Worm (Caenorhabditis elegans) whole organism, late embryonic: ENCODE results near the gene hlh-25.

ENCODE experiments used
- C08G9.2 ChIP-seq: sonication (generic microtip); optimal IDR thresholded peaks from 2 replicates; lab custom pipeline; 2016; ENCODE audit warnings: mild to moderate bottlenecking, missing genetic modification characterization, moderate library complexity, missing compliant biosample characterization
- ama-1 ChIP-seq: fragments of 150-350 bp; optimal IDR thresholded peaks from 2 replicates; lab custom pipeline; 2014
- ceh-9 ChIP-seq: sonication (generic microtip); optimal IDR thresholded peaks from 2 replicates; lab custom pipeline; 2016; ENCODE audit warnings: mild to moderate bottlenecking, missing genetic modification characterization, inconsistent platforms, missing compliant biosample characterization
- fkh-10 ChIP-seq: fragments of 150-350 bp; optimal IDR thresholded peaks from 2 replicates; lab custom pipeline; 2014; ENCODE audit warnings: missing biosample characterization, missing genetic modification reagents, missing genetic modification characterization
- mec-3 ChIP-seq: sonication (generic microtip); optimal IDR thresholded peaks from 2 replicates; lab custom pipeline; 2016; ENCODE audit warnings: borderline replicate concordance, missing genetic modification characterization, missing compliant biosample characterization
- nfya-1 ChIP-seq: sonication (generic microtip); optimal IDR thresholded peaks from 2 replicates; lab custom pipeline; 2017; ENCODE audit warnings: missing genetic modification characterization, mild to moderate bottlenecking, missing compliant biosample characterization, antibody characterized with exemption, moderate library complexity
- nhr-11 ChIP-seq: fragments of 150-350 bp; optimal IDR thresholded peaks from 2 replicates; lab custom pipeline; 2014; ENCODE audit warnings: missing biosample characterization, missing genetic modification characterization
- pag-3 ChIP-seq: sonication (generic microtip); optimal IDR thresholded peaks from 2 replicates; lab custom pipeline; 2016; ENCODE audit warnings: missing compliant biosample characterization, missing genetic modification characterization, borderline replicate concordance
- pqm-1 ChIP-seq: sonication (generic microtip); optimal IDR thresholded peaks from 2 replicates; lab custom pipeline; 2016; ENCODE audit warnings: missing genetic modification characterization, missing compliant biosample characterization
- ref-2 ChIP-seq: sonication (generic microtip); optimal IDR thresholded peaks from 2 replicates; lab custom pipeline; 2016; ENCODE audit warnings: missing genetic modification characterization, missing compliant biosample characterization
- rnt-1 ChIP-seq: sonication (generic microtip); optimal IDR thresholded peaks from 2 replicates; lab custom pipeline; 2016; ENCODE audit warnings: missing genetic modification characterization, missing compliant biosample characterization
- unc-55 ChIP-seq: sonication (generic microtip); optimal IDR thresholded peaks from 2 replicates; lab custom pipeline; 2017; ENCODE audit warnings: missing biosample characterization, missing genetic modification reagents, missing genetic modification characterization
- unc-86 ChIP-seq: sonication (generic microtip); optimal IDR thresholded peaks from 2 replicates; lab custom pipeline; 2016; ENCODE audit warnings: missing genetic modification characterization, missing compliant biosample characterization

DNA sequence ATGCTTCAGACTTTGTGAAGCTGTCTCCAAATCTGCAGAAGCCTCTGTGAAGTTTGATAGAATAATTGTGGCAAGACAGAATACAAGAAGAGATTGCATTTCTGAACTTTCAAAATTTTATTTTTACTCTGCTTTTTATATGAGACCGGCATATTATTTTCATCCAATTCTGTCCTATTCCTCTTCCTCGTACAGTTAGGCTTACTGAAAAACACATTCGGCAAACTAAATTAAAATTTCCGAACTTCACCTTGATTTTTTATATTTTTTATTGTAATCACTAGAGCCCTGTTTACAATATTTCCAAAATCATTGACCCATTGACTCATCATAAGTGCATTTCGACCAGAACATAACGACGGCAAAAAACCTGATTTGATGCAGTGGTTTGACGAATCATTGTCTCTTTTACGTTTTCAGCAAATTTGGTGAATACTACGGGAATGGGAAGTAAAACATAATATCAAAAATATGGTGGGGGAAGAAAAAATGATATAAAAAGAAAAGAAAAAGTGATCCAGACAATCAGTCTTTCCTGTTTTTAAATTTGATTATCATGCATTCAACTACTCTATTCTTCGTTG is 36.8 kb upstream of the hlh-25 start, which contains the start of the genes suex-1 and F12A10.9:
- TF ChIP-seq rnt-1: no peak
- no peak for TF ChIP-seq ama-1 (lab: Kevin White, UChicago)
- no peak for TF ChIP-seq ceh-9 (tag; lab: Kevin White, UChicago)
- TF ChIP-seq unc-55 (GFP tag; lab: Kevin White, UChicago): no peak
- no peak for TF ChIP-seq nfya-1 (tag; lab: Kevin White, UChicago)
- TF ChIP-seq nhr-11 (tag; lab: Kevin White, UChicago): no peak
- TF ChIP-seq ref-2 (tag; lab: Kevin White, UChicago): no peak
- no peak for TF ChIP-seq unc-86 (tag; lab: Kevin White, UChicago)
- no peak for TF ChIP-seq fkh-10 (GFP tag; lab: Kevin White, UChicago)
- TF ChIP-seq pqm-1: no peak
- TF ChIP-seq mec-3: no peak
- TF ChIP-seq C08G9.2: no peak
- no peak for TF ChIP-seq pag-3
